Worm (Caenorhabditis elegans) whole organism, L4/young adult: ENCODE measurements around the gene R02F2.7.

Experiments
- W03F9.2 ChIP-seq: fragments of 150-350 bp; optimal IDR thresholded peaks from 2 replicates; lab custom pipeline; 2014; ENCODE audit warnings: missing biosample characterization, missing genetic modification characterization
- dao-5 ChIP-seq: sonication (generic microtip); optimal IDR thresholded peaks from 2 replicates; lab custom pipeline; 2016; ENCODE audit warnings: missing genotype, missing genetic modification characterization, moderate library complexity, missing compliant biosample characterization
- him-1 ChIP-seq: sonication (generic microtip); optimal IDR thresholded peaks from 2 replicates; lab custom pipeline; 2016; ENCODE audit warnings: missing genotype, missing genetic modification reagents, missing genetic modification characterization, missing compliant biosample characterization

DNA sequence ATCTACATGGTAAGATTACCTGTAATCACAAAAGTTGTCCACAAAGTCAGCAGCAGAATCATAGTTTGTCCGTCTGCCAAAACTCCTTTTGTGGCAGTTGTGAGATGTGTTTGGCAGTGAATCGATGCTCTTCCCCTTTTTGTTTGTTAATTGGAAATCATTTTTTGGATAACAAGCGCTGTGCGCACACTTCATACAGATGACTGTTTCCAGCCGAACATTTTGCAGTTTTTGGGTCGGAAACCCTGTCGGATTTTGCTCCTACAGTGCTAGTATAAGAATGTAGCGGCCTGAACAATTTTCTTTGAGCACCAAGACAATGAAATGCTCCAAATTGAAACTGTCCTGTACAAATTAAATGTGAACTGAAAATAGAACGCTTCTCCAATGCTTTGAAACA, 25.1 kb upstream of the R02F2.7 start, which contains the start of gene D1044.7:
- TF ChIP-seq dao-5 (tag; lab: Kevin White, UChicago) (no peak), W03F9.2 (tag; lab: Kevin White, UChicago) (no peak), him-1 (no peak)
